Worm (Caenorhabditis elegans) whole organism, L1 larva: ENCODE data around the gene K07H8.5.

ENCODE experiments used
- C04F5.9 ChIP-seq: sonication (generic microtip); optimal IDR thresholded peaks from 2 replicates; lab custom pipeline; 2016; ENCODE audit warnings: missing genetic modification characterization, missing compliant biosample characterization
- elt-2 ChIP-seq: sonication (generic microtip); optimal IDR thresholded peaks from 2 replicates; lab custom pipeline; 2016; ENCODE audit warnings: missing genetic modification characterization, mild to moderate bottlenecking, inconsistent platforms, missing compliant biosample characterization, missing genetic modification reagents
- lin-13 ChIP-seq: fragments of 150-350 bp; optimal IDR thresholded peaks from 2 replicates; lab custom pipeline; 2014; ENCODE audit warnings: missing biosample characterization, missing genetic modification reagents, missing genetic modification characterization
- mdl-1 ChIP-seq, 2 experiments: fragments of 150-350 bp; optimal IDR thresholded peaks; 2 replicates each; lab custom pipeline; 2014 to 2017; ENCODE audit warnings: missing biosample characterization in 2 of 2, missing genetic modification characterization in 2 of 2, inconsistent platforms in 1 of 2
- nhr-71 ChIP-seq: sonication (generic microtip); optimal IDR thresholded peaks from 2 replicates; lab custom pipeline; 2016; ENCODE audit warnings: mild to moderate bottlenecking, missing genetic modification characterization, moderate library complexity, missing compliant biosample characterization
- nhr-90 ChIP-seq: sonication (generic microtip); optimal IDR thresholded peaks from 2 replicates; lab custom pipeline; 2016; ENCODE audit warnings: mild to moderate bottlenecking, missing genetic modification characterization, missing compliant biosample characterization; ENCODE audit not compliant: poor library complexity
- rnt-1 ChIP-seq: sonication (generic microtip); optimal IDR thresholded peaks from 2 replicates; lab custom pipeline; 2016; ENCODE audit warnings: mild to moderate bottlenecking, missing genetic modification characterization, moderate library complexity, missing compliant biosample characterization
- unc-130 ChIP-seq: fragments of 150-350 bp; optimal IDR thresholded peaks from 2 replicates; lab custom pipeline; 2017; ENCODE audit warnings: missing biosample characterization, missing genetic modification characterization, inconsistent platforms
- unc-30 ChIP-seq: sonication (generic microtip); optimal IDR thresholded peaks from 2 replicates; lab custom pipeline; 2017; ENCODE audit warnings: missing biosample characterization, missing genetic modification characterization
- xbp-1 ChIP-seq: sonication (generic microtip); optimal IDR thresholded peaks from 2 replicates; lab custom pipeline; 2016; ENCODE audit warnings: missing genetic modification characterization, missing compliant biosample characterization

ce11 chrIV:8247341-8247740 is 20.8 kb upstream of the K07H8.5 start:
- TF ChIP-seq unc-30 = no peak
- TF ChIP-seq C04F5.9 = no peak
- TF ChIP-seq nhr-90 = no peak
- no peak for TF ChIP-seq mdl-1 (tag; optimal IDR thresholded peaks at IDR 0.05; lab: Kevin White, UChicago)
- TF ChIP-seq unc-130 (tag; lab: Kevin White, UChicago) = no peak
- no peak for TF ChIP-seq xbp-1 (tag; lab: Kevin White, UChicago)
- no peak for TF ChIP-seq nhr-71 (tag; lab: Kevin White, UChicago)
- no peak for TF ChIP-seq lin-13 (GFP tag; lab: Kevin White, UChicago)
- TF ChIP-seq elt-2 (tag; lab: Kevin White, UChicago) = no peak
- TF ChIP-seq rnt-1 (tag; lab: Kevin White, UChicago) = no peak
